Worm (Caenorhabditis elegans): ENCODE results near the gene cah-4.

The cah-4 gene

ce11 chrX:13569854-13570253, 27.5 kb downstream of the cah-4 start, which contains the start of gene R01E6.7:
Gene R01E6.7, minus strand, starts transcription at chrX:13569954.
- TF ChIP-seq aptf-2 (GFP tag; conservative IDR thresholded peaks at IDR 0.05): no peak

ce11 chrX:13574029-13574428, 31.7 kb downstream of the cah-4 start:
- no peak for TF ChIP-seq nfyb-1 (GFP tag; IDR thresholded peaks at IDR 0.05)
- TF ChIP-seq ztf-18 (tag; optimal IDR thresholded peaks at IDR 0.05): no peak
- TF ChIP-seq K12H6.12 (tag; optimal IDR thresholded peaks at IDR 0.05): no peak
- TF ChIP-seq lir-1 (GFP tag; conservative IDR thresholded peaks at IDR 0.05): no peak
- no peak for TF ChIP-seq F49E8.2 (tag; optimal IDR thresholded peaks at IDR 0.05; ENCODE audit: insufficient read depth)

ce11 chrX:13578483-13578882, 36.1 kb downstream of the cah-4 start, which contains the start of gene F54B11.11:
Gene F54B11.11, plus strand, starts transcription at chrX:13578783.
- no peak for TF ChIP-seq ztf-25 (GFP tag; IDR thresholded peaks at IDR 0.05)
- TF ChIP-seq nhr-80 (tag; optimal IDR thresholded peaks at IDR 0.05): peak; percentile 45

- TF ChIP-seq sdz-38 (tag; optimal IDR thresholded peaks at IDR 0.05): no peak
- TF ChIP-seq rpc-1 (optimal IDR thresholded peaks at IDR 0.05): no peak
- TF ChIP-seq rpc-1 (tag; optimal IDR thresholded peaks at IDR 0.05): peak; percentile 51
Measured at ce11 chrX:13581820-13582219, 39.4 kb downstream of the cah-4 start, which contains the start of gene F54B11.10. Gene F54B11.10, plus strand, starts transcription at chrX:13582120.

- TF ChIP-seq F49E8.2 (tag; optimal IDR thresholded peaks at IDR 0.05; ENCODE audit: insufficient read depth): no peak
- no peak for TF ChIP-seq cebp-2 (GFP tag; IDR thresholded peaks at IDR 0.05)
- TF ChIP-seq lin-26 (GFP tag; IDR thresholded peaks at IDR 0.05): 0 out of 2 replicates have a peak, but pooled peaks have one; percentile 45
- peak; percentile 59 for TF ChIP-seq egrh-3 (GFP tag; IDR thresholded peaks at IDR 0.05)
- TF ChIP-seq T07F8.4 (tag; optimal IDR thresholded peaks at IDR 0.05): no peak
- no peak for TF ChIP-seq bed-2 (GFP tag; IDR thresholded peaks at IDR 0.05)
- peak; percentile 63 for TF ChIP-seq F52B5.7 (tag; optimal IDR thresholded peaks at IDR 0.05)
- no peak for TF ChIP-seq sptf-2 (GFP tag; optimal IDR thresholded peaks at IDR 0.05)
- no peak for TF ChIP-seq lsl-1 (GFP tag; optimal IDR thresholded peaks at IDR 0.05)
- TF ChIP-seq hlh-12 (tag; optimal IDR thresholded peaks at IDR 0.05): no peak
- TF ChIP-seq F23B12.7 (tag; optimal IDR thresholded peaks at IDR 0.05; ENCODE audit: insufficient read depth): no peak
- no peak for TF ChIP-seq mxl-1 (tag; optimal IDR thresholded peaks at IDR 0.05)
- no peak for TF ChIP-seq snpc-4 (GFP tag; optimal IDR thresholded peaks at IDR 0.05)
- peak in 2 of 4 experiments; percentile 7 to 52 for TF ChIP-seq snpc-4 (tag; optimal IDR thresholded peaks at IDR 0.05)
- no peak for TF ChIP-seq sdz-38 (tag; optimal IDR thresholded peaks at IDR 0.05)
- no peak for TF ChIP-seq K11D2.4 (GFP tag; IDR thresholded peaks at IDR 0.05)
- TF ChIP-seq F57A8.1 (GFP tag; optimal IDR thresholded peaks at IDR 0.05): no peak
- TF ChIP-seq nfya-2 (GFP tag; IDR thresholded peaks at IDR 0.05): no peak
- peak; percentile 48; the same call in 1 of the 2 replicates for TF ChIP-seq hmg-1.2 (GFP tag; IDR thresholded peaks at IDR 0.05)
- peak; percentile 39 for TF ChIP-seq K12H6.12 (tag; optimal IDR thresholded peaks at IDR 0.05)
- no peak for TF ChIP-seq dpl-1 (GFP tag; optimal IDR thresholded peaks at IDR 0.05)
- TF ChIP-seq hmg-20 (GFP tag; IDR thresholded peaks at IDR 0.05): no peak
- TF ChIP-seq egl-18 (GFP tag; IDR thresholded peaks at IDR 0.05): no peak
- no peak for TF ChIP-seq B0336.3 (GFP tag; IDR thresholded peaks at IDR 0.05)
- no peak for TF ChIP-seq Y95B8A.8 (GFP tag; IDR thresholded peaks at IDR 0.05)
- no peak for TF ChIP-seq attf-5 (GFP tag; optimal IDR thresholded peaks at IDR 0.05)
- no peak for TF ChIP-seq atf-7 (tag; optimal IDR thresholded peaks at IDR 0.05)
- TF ChIP-seq die-1 (tag; optimal IDR thresholded peaks at IDR 0.05): peak; percentile 16
- no peak for TF ChIP-seq repo-1 (tag; optimal IDR thresholded peaks at IDR 0.05)
- no peak for TF ChIP-seq zfh-2 (GFP tag; conservative IDR thresholded peaks at IDR 0.05)
- no peak; the same call in 1 of the 2 replicates for TF ChIP-seq dox-1 (GFP tag; IDR thresholded peaks at IDR 0.05)
- peak; percentile 10 for TF ChIP-seq ztf-18 (tag; optimal IDR thresholded peaks at IDR 0.05)
- no peak for TF ChIP-seq rcor-1 (GFP tag; IDR thresholded peaks at IDR 0.05)
- TF ChIP-seq nhr-27 (tag; optimal IDR thresholded peaks at IDR 0.05): no peak
- TF ChIP-seq aptf-2 (GFP tag; conservative IDR thresholded peaks at IDR 0.05): 0 out of 2 replicates have a peak, but pooled peaks have one; percentile 55
- no peak for TF ChIP-seq unc-130 (GFP tag; optimal IDR thresholded peaks at IDR 0.05)
Measured at ce11 chrX:13583895-13584344, 41.5 kb downstream of the cah-4 start.
